Worm (Caenorhabditis elegans) whole organism, dauer: ENCODE results near the gene T21D12.14.

Source experiments
- unc-62 ChIP-seq: sonication (generic microtip); optimal IDR thresholded peaks from 2 replicates; lab custom pipeline; 2017; ENCODE audit warnings: missing biosample characterization, missing genetic modification reagents, missing genetic modification characterization

T21D12.14 gene

ce11 chrIV:300307-300706 lies 12.4 kb upstream of the T21D12.14 start:
- TF ChIP-seq unc-62, result no peak

DNA sequence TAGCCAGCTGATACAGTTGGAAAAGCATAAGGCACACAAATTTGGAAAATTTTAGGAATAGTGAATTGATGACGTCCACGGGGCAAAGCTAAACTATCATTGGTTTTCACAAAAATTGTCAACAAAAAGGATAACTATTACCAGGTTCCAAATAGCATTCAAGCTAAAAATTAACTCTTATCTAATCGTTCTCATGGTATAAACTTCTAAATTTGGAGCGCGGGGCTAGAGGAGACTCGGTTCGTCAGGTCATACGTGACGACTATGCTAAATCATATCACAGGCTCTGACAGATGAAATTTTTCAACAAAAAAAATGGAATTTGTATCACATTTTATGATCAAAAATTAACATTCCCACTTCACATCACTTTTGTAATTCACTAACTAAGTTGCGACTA lies 11.3 kb upstream of the T21D12.14 start:
- TF ChIP-seq unc-62, result no peak

ce11 chrIV:298204-298603 lies 10.3 kb upstream of the T21D12.14 start, which contains the start of gene pnp-1:
Gene pnp-1 (minus strand): TSS chrIV:298304.
- no peak for TF ChIP-seq unc-62

DNA sequence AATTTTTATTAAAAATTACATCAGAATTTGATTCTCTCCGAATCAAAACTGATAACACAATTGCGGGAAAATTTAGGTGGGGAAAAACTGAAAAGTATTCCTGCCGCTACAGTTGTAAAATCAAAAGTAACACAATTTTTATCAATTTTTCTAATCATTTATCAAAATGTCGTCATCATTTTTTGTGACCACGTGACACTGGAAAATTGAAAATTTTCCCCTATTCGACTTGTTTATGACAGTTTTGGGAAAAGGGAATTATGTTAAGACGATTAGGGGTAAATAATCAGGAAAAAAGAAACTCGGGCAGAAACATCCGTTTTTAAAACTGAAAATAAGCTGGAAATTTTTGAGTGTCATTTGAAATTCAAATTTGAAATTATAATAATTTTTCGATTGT lies 8.9 kb upstream of the T21D12.14 start:
- TF ChIP-seq unc-62, result no peak

ce11 chrIV:295734-296201 lies 7.8 kb upstream of the T21D12.14 start:
- no peak for TF ChIP-seq unc-62

- TF ChIP-seq unc-62, result no peak
Measured at ce11 chrIV:294737-295136, 6.8 kb upstream of the T21D12.14 start.

DNA sequence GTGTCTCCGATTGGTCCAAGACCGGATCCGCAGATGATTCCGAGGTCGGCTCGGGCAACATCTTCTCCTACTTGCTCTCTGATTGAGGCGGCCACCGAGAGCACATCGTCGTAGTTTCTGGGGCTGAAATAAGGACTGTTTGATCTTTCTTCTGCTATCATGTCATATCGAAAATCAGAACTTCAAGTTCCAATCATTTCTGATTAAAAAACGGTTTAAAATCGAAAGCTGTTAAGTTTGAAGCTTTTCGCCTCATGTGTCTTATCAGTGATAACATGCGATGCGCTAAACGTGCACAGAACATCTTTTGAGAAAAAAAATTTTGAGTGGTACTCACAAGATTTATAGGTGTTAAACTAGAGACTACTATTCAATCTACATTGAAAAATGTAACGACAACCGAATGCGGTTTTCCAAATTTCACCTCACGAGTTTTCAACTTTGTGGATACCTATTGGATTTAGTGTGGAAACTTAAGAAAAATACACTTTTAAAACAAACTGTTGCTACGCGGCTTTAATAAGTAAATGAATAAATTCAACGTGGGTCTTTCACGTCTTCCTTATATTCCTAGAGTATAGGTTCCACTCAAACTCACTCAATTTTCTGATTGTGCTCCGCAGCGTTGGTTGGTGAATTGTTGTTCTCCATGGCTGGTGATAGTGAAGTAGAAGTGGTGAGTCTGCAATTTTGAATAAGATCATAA lies 6.2 kb upstream of the T21D12.14 start:
- no peak for TF ChIP-seq unc-62

DNA sequence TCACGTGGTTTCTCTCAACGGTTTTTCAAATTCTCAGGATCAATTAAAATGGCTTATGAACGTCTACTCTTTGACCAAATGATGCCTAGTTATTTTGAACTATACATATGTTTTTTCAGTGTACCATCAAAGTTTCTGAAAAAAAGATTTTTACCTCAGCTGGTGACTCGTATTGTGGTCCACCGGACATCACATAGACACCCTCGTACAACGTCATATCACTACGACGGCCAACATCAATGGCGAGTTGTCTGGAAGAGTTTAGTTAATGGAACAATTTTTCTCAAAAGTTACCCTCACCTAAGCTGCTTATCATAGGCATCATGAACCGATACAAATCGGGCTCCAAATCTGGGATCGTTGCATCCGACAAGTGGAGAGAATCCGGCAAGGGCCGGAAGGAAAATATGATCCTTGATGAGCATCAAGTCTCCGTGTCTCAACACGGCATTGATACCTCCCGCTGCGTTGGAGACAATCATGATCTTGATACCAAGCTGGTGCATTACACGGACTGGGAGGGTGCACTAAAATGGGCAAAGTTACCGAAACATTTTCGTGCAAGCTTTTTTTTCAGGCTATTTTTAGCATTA lies 5.3 kb upstream of the T21D12.14 start:
- TF ChIP-seq unc-62, result no peak

DNA sequence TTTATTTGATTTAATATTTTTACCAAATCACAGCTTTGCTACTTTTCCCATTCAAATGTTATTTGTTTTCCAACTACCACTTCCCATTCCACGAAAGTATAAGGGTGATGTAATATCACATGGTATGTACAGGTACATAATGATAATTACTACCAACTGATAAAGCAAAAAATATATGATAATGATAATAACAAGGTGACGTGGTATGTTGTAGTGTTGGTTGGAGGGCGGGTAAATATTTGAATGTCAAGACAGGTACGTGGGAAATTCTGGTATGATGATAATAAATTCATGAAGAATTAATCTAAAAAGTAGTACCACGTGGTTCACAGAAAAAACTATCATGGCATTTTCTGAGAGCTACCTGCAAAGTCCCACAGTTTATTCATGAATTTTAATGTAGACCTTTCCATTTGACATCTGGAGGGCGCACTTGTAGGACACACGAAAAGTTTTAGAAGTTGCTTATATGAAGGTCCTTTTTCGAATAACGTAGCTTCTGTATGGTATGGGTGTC lies 4.0 kb upstream of the T21D12.14 start:
- TF ChIP-seq unc-62, result no peak

ce11 chrIV:291356-291755 lies 3.4 kb upstream of the T21D12.14 start, which contains the start of gene T21D12.7:
Gene T21D12.7 (minus strand): TSS chrIV:291456.
- no peak for TF ChIP-seq unc-62

ce11 chrIV:290387-290786 lies 2.5 kb upstream of the T21D12.14 start:
- TF ChIP-seq unc-62, result no peak

ce11 chrIV:283347-283746 lies 4.6 kb downstream of the T21D12.14 start, which contains the start of gene best-19:
Gene best-19 (plus strand): TSS chrIV:283647.
- no peak for TF ChIP-seq unc-62

- TF ChIP-seq unc-62, result no peak
Measured at ce11 chrIV:282008-282407, 5.9 kb downstream of the T21D12.14 start.

- no peak for TF ChIP-seq unc-62
Measured at ce11 chrIV:278284-278683, 9.6 kb downstream of the T21D12.14 start.

- TF ChIP-seq unc-62, result no peak
Measured at ce11 chrIV:275146-275545, 12.8 kb downstream of the T21D12.14 start.

DNA sequence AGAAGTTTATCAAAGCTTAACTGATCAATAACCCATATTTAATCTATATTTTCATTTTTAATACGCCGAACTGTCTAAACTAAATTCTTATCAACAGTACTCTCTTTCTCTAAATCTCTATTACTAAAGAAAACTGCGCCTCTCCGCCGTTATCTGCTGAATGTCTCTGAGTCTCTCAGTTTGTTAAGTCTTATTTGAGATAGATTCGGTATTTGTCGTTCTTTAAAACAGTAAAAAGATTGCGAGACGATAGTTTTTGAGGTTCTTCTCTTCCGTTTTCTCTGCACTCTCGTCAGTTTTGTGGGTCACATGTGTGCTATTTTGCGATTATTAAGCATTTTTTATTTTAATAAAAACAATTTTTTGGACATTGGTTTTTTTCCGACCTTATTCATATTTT lies 13.7 kb downstream of the T21D12.14 start, which contains the start of gene sma-10:
Gene sma-10, plus strand, starts transcription at position 236 of the 400 bp plus-strand sequence.
- no peak for TF ChIP-seq unc-62

- no peak for TF ChIP-seq unc-62
Measured at ce11 chrIV:273299-273698, 14.6 kb downstream of the T21D12.14 start, which contains the start of gene srh-282. Gene srh-282 (minus strand): TSS chrIV:273399.

ce11 chrIV:269107-269506 lies 18.8 kb downstream of the T21D12.14 start, which contains the start of gene T21D12.11:
Gene T21D12.11 (plus strand): TSS chrIV:269407.
- TF ChIP-seq unc-62, result no peak
